4 worm cellular contexts compared by ENCODE assay signal in the genomic region with DNA sequence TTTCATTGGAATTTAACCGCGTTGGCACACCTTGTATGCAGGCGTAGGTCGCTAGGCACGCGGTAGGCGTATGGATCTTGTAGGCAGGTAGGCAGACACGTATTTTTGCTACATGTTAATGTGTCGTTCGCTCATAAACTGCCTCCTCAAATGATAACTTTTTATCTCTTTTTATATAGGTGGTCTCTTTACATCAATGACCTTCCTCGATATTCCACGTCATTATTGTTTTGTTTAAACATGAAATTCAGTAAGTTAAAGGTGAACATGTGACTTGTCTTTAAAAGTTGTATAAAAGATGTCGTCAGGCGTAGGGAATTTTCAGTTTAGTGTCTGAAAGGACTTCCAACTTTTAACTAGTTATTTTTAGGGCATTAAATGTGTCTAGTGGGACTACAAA.
TF ChIP-seq lines count a peak whose summit lies in the region.

No protein-coding gene starts in this region.

TF ChIP-seq in whole organism, L1 larva, 84 proteins besides CTCF, POLR2A, EP300 and RAD21:
- TF ChIP-seq alr-1 (tag; optimal IDR thresholded peaks at IDR 0.05; lab: Kevin White, UChicago; ENCODE audit: borderline replicate concordance) (no peak), C04F5.9 (tag; optimal IDR thresholded peaks at IDR 0.05; lab: Kevin White, UChicago) (no peak), elt-3 (tag; optimal IDR thresholded peaks at IDR 0.05; lab: Kevin White, UChicago) (peak in 1 of 6 experiments; percentile 51), efl-1 (optimal IDR thresholded peaks at IDR 0.05; lab: Kevin White, UChicago) (no peak), efl-1 (GFP tag; optimal IDR thresholded peaks at IDR 0.05 in 1 of 2; lab: Kevin White, UChicago) (peak in 1 of 2 experiments; percentile 55), nhr-90 (tag; optimal IDR thresholded peaks at IDR 0.05; lab: Kevin White, UChicago; ENCODE audit: poor library complexity) (no peak), nhr-71 (tag; optimal IDR thresholded peaks at IDR 0.05; lab: Kevin White, UChicago) (peak; percentile 21), lin-14 (GFP tag; optimal IDR thresholded peaks at IDR 0.05; lab: Kevin White, UChicago) (peak; percentile 8), nhr-85 (tag; lab: Kevin White, UChicago) (peak; percentile 71), ceh-90 (tag; optimal IDR thresholded peaks at IDR 0.05; lab: Kevin White, UChicago) (no peak)
TF ChIP-seq in whole organism, L1 larva: peak in this region for 5.

TF ChIP-seq in whole organism, L2 larva, 48 proteins besides CTCF, POLR2A, EP300 and RAD21:
- TF ChIP-seq ceh-82 (tag; optimal IDR thresholded peaks at IDR 0.05; lab: Kevin White, UChicago) (no peak), ztf-11 (tag; optimal IDR thresholded peaks at IDR 0.05; lab: Kevin White, UChicago) (no peak), sem-4 (tag; optimal IDR thresholded peaks at IDR 0.05; lab: Kevin White, UChicago) (no peak), sma-9 (GFP tag; optimal IDR thresholded peaks at IDR 0.05; lab: Kevin White, UChicago) (peak; percentile 31), sma-9 (tag; optimal IDR thresholded peaks at IDR 0.05; lab: Kevin White, UChicago) (no peak), R02D3.7 (tag; optimal IDR thresholded peaks at IDR 0.05; lab: Kevin White, UChicago) (no peak), lin-11 (tag; optimal IDR thresholded peaks at IDR 0.05; lab: Kevin White, UChicago) (no peak), nhr-6 (tag; optimal IDR thresholded peaks at IDR 0.05; lab: Kevin White, UChicago) (no peak), ceh-16 (tag; optimal IDR thresholded peaks at IDR 0.05; lab: Kevin White, UChicago) (no peak), blmp-1 (tag; optimal IDR thresholded peaks at IDR 0.05; lab: Kevin White, UChicago; ENCODE audit: insufficient read depth) (no peak), nhr-23 (tag; optimal IDR thresholded peaks at IDR 0.05; lab: Kevin White, UChicago) (no peak), unc-39 (tag; optimal IDR thresholded peaks at IDR 0.05; lab: Kevin White, UChicago) (no peak), ama-1 (optimal IDR thresholded peaks at IDR 0.05; lab: Kevin White, UChicago) (no peak), lsy-2 (tag; optimal IDR thresholded peaks at IDR 0.05; lab: Kevin White, UChicago) (no peak), mdl-1 (tag; optimal IDR thresholded peaks at IDR 0.05; lab: Kevin White, UChicago) (no peak), nhr-77 (tag; optimal IDR thresholded peaks at IDR 0.05; lab: Kevin White, UChicago) (no peak), nhr-10 (tag; optimal IDR thresholded peaks at IDR 0.05; lab: Kevin White, UChicago) (no peak), crh-2 (tag; optimal IDR thresholded peaks at IDR 0.05; lab: Kevin White, UChicago) (peak; percentile 69), elt-3 (tag; optimal IDR thresholded peaks at IDR 0.05; lab: Kevin White, UChicago) (no peak), mab-5 (tag; optimal IDR thresholded peaks at IDR 0.05; lab: Kevin White, UChicago) (no peak), aly-2 (tag; optimal IDR thresholded peaks at IDR 0.05; lab: Kevin White, UChicago) (no peak), egl-27 (tag; optimal IDR thresholded peaks at IDR 0.05; lab: Kevin White, UChicago) (no peak), ztf-4 (tag; optimal IDR thresholded peaks at IDR 0.05; lab: Kevin White, UChicago) (no peak), gmeb-1 (tag; optimal IDR thresholded peaks at IDR 0.05; lab: Kevin White, UChicago) (peak; percentile 28), nhr-25 (tag; optimal IDR thresholded peaks at IDR 0.05; lab: Kevin White, UChicago) (peak; percentile 28)

TF ChIP-seq in whole organism, L3 larva, 47 proteins besides CTCF, POLR2A, EP300 and RAD21:
- TF ChIP-seq ama-1 (optimal IDR thresholded peaks at IDR 0.05; lab: Kevin White, UChicago) = peak; percentile 23
- peak; percentile 12 for TF ChIP-seq nhr-43 (tag; optimal IDR thresholded peaks at IDR 0.05; lab: Kevin White, UChicago; ENCODE audit: poor library complexity, severe bottlenecking)
- TF ChIP-seq nhr-25 (tag; optimal IDR thresholded peaks at IDR 0.05; lab: Kevin White, UChicago) = peak; percentile 66
- TF ChIP-seq skn-1 (tag; optimal IDR thresholded peaks at IDR 0.05; lab: Kevin White, UChicago) = no peak
TF ChIP-seq in whole organism, L3 larva: peak in this region for 3.

TF ChIP-seq in whole organism, L4 larva, 104 proteins besides CTCF, POLR2A, EP300 and RAD21:
- TF ChIP-seq lsy-2 (tag; optimal IDR thresholded peaks at IDR 0.05; lab: Kevin White, UChicago) (peak in 1 of 2 experiments; percentile 2), hlh-30 (tag; optimal IDR thresholded peaks at IDR 0.05; lab: Kevin White, UChicago; ENCODE audit: insufficient read depth) (peak; percentile 26), ceh-32 (tag; optimal IDR thresholded peaks at IDR 0.05; lab: Kevin White, UChicago; ENCODE audit: poor library complexity) (no peak)
